Fruit fly (Drosophila melanogaster) whole organism, embryonic: ENCODE measurements around the gene iav.

Experiments used
- CG10209 ChIP-seq: fragments of 200-800 bp; sonication (Bioruptor generic); optimal IDR thresholded peaks from 3 replicates; lab custom pipeline; 2017; ENCODE audit warnings: missing biosample characterization, mild to moderate bottlenecking, missing genetic modification characterization, missing genetic modification reagents
- CG1024 ChIP-seq: fragments of 200-800 bp; sonication (Bioruptor generic); IDR thresholded peaks from 2 replicates; pipeline ENCODE4 v1.3.6; 2022; ENCODE audit warnings: missing biosample characterization, missing genetic modification characterization
- CG10431 ChIP-seq: fragments of 200-800 bp; sonication (Bioruptor generic); optimal IDR thresholded peaks from 3 replicates; lab custom pipeline; 2018; ENCODE audit warnings: missing biosample characterization, mild to moderate bottlenecking, missing genetic modification characterization
- CG10565 ChIP-seq: fragments of 200-800 bp; sonication (Bioruptor generic); optimal IDR thresholded peaks from 3 replicates; lab custom pipeline; 2016; ENCODE audit warnings: missing biosample characterization, mild to moderate bottlenecking, missing genetic modification characterization
- CG10959 ChIP-seq: fragments of 200-800 bp; sonication (Bioruptor generic); IDR thresholded peaks from 2 replicates; pipeline ENCODE4 v1.3.6; 2022; ENCODE audit warnings: missing biosample characterization, missing genetic modification characterization
- CG12391 ChIP-seq: fragments of 200-800 bp; sonication (Bioruptor generic); optimal IDR thresholded peaks from 3 replicates; lab custom pipeline; 2018; ENCODE audit warnings: missing biosample characterization, mild to moderate bottlenecking, missing genetic modification characterization, moderate library complexity
- CG12659 ChIP-seq: fragments of 200-800 bp; sonication (Bioruptor generic); optimal IDR thresholded peaks from 3 replicates; lab custom pipeline; 2017; ENCODE audit warnings: mild to moderate bottlenecking, missing biosample characterization, missing genetic modification reagents, missing genetic modification characterization
- CG12744 ChIP-seq: fragments of 200-800 bp; sonication (Bioruptor generic); optimal IDR thresholded peaks from 2 replicates; lab custom pipeline; 2016; ENCODE audit warnings: missing biosample characterization, missing genetic modification characterization
- CG12769 ChIP-seq: fragments of 200-800 bp; sonication (Bioruptor generic); optimal IDR thresholded peaks from 2 replicates; lab custom pipeline; 2019; ENCODE audit warnings: missing biosample characterization, mild to moderate bottlenecking, missing genetic modification characterization, moderate library complexity
- CG13296 ChIP-seq: fragments of 200-800 bp; sonication (Bioruptor generic); optimal IDR thresholded peaks from 3 replicates; lab custom pipeline; 2018; ENCODE audit warnings: missing biosample characterization, mild to moderate bottlenecking, missing genetic modification characterization
- CG13894 ChIP-seq: fragments of 200-800 bp; sonication (Bioruptor generic); optimal IDR thresholded peaks from 3 replicates; lab custom pipeline; 2018; ENCODE audit warnings: missing biosample characterization, mild to moderate bottlenecking, missing genetic modification characterization, moderate library complexity
- CG14667 ChIP-seq: fragments of 200-800 bp; sonication (Bioruptor generic); IDR thresholded peaks from 2 replicates; pipeline ENCODE4 v1.3.6; 2022; ENCODE audit warnings: missing biosample characterization, missing genetic modification characterization
- CG15479 ChIP-seq: fragments of 200-800 bp; sonication (Bioruptor generic); optimal IDR thresholded peaks from 3 replicates; lab custom pipeline; 2019; ENCODE audit warnings: missing biosample characterization, mild to moderate bottlenecking, missing genetic modification characterization, moderate library complexity
- CG1602 ChIP-seq: fragments of 200-800 bp; sonication (Bioruptor generic); optimal IDR thresholded peaks from 3 replicates; lab custom pipeline; 2016; ENCODE audit warnings: missing biosample characterization, missing genetic modification characterization
- CG17359 ChIP-seq: fragments of 200-800 bp; sonication (Bioruptor generic); optimal IDR thresholded peaks from 3 replicates; lab custom pipeline; 2018; ENCODE audit warnings: missing biosample characterization, mild to moderate bottlenecking, missing genetic modification characterization, moderate library complexity
- CG17829 ChIP-seq: fragments of 200-800 bp; optimal IDR thresholded peaks from 2 replicates; lab custom pipeline; 2019; ENCODE audit warnings: missing biosample characterization, mild to moderate bottlenecking, missing genetic modification characterization, moderate library complexity
- CG1832 ChIP-seq: fragments of 200-800 bp; sonication (Bioruptor generic); optimal IDR thresholded peaks from 2 replicates; lab custom pipeline; 2017; ENCODE audit warnings: missing biosample characterization, mild to moderate bottlenecking, missing genetic modification characterization, inconsistent platforms
- CG2199 ChIP-seq: fragments of 200-800 bp; sonication (Bioruptor generic); IDR thresholded peaks from 3 replicates; pipeline ENCODE4 v1.3.6; 2022; ENCODE audit warnings: missing biosample characterization, missing genetic modification characterization
- CG2202 ChIP-seq: fragments of 200-800 bp; sonication (Bioruptor generic); optimal IDR thresholded peaks from 2 replicates; lab custom pipeline; 2018; ENCODE audit warnings: missing biosample characterization, mild to moderate bottlenecking, missing genetic modification characterization
- CG2875 ChIP-seq: fragments of 200-800 bp; sonication (Bioruptor generic); optimal IDR thresholded peaks from 2 replicates; lab custom pipeline; 2017; ENCODE audit warnings: missing biosample characterization, mild to moderate bottlenecking, missing genetic modification characterization, missing genetic modification reagents
- CG30431 ChIP-seq: fragments of 200-800 bp; sonication (Bioruptor generic); optimal IDR thresholded peaks from 2 replicates; lab custom pipeline; 2017; ENCODE audit warnings: missing biosample characterization, missing genetic modification characterization
- CG33213 ChIP-seq: fragments of 200-800 bp; sonication (Bioruptor generic); optimal IDR thresholded peaks from 3 replicates; lab custom pipeline; 2016; ENCODE audit warnings: missing biosample characterization, missing genetic modification characterization
- CG34224 ChIP-seq: fragments of 200-800 bp; sonication (Bioruptor generic); IDR thresholded peaks from 3 replicates; pipeline ENCODE4 v1.3.6; 2022; ENCODE audit warnings: missing biosample characterization, missing genetic modification characterization; ENCODE audit not compliant: partially characterized antibody
- CG3838 ChIP-seq: fragments of 200-800 bp; sonication (Bioruptor generic); optimal IDR thresholded peaks from 3 replicates; lab custom pipeline; 2016; ENCODE audit warnings: missing biosample characterization, missing genetic modification characterization
- CG6254 ChIP-seq: fragments of 200-800 bp; sonication (Bioruptor generic); optimal IDR thresholded peaks from 3 replicates; lab custom pipeline; 2017; ENCODE audit warnings: mild to moderate bottlenecking, missing biosample characterization, missing genetic modification reagents, missing genetic modification characterization
- D19A ChIP-seq: fragments of 200-800 bp; optimal IDR thresholded peaks from 3 replicates; lab custom pipeline; 2019; ENCODE audit warnings: missing biosample characterization, mild to moderate bottlenecking, missing genetic modification characterization, moderate library complexity
- Doc3 ChIP-seq: fragments of 200-800 bp; sonication (Bioruptor generic); IDR thresholded peaks from 3 replicates; pipeline ENCODE4 v1.3.6; 2022; ENCODE audit warnings: missing biosample characterization, missing genetic modification characterization; ENCODE audit not compliant: partially characterized antibody
- Drgx ChIP-seq: fragments of 200-800 bp; sonication (Bioruptor generic); IDR thresholded peaks from 2 replicates; pipeline ENCODE4 v1.3.6; 2022; ENCODE audit warnings: missing biosample characterization, missing genetic modification characterization
- Hmx ChIP-seq: fragments of 200-800 bp; sonication (Bioruptor generic); optimal IDR thresholded peaks from 2 replicates; lab custom pipeline; 2016; ENCODE audit warnings: missing biosample characterization, missing genetic modification characterization
- Hr51 ChIP-seq, 2 experiments: fragments of 200-800 bp; sonication (Bioruptor generic); optimal IDR thresholded peaks; 2 replicates in 1 of 2; 3 replicates in 1 of 2; lab custom pipeline; 2016 to 2018; ENCODE audit warnings: missing biosample characterization in 2 of 2, missing genetic modification characterization in 2 of 2, mild to moderate bottlenecking in 1 of 2, moderate library complexity in 1 of 2
- Tbp ChIP-seq: fragments of >200 bp; optimal IDR thresholded peaks from 2 replicates; lab custom pipeline; 2018; ENCODE audit warnings: missing biosample characterization, missing genetic modification characterization
- Usf ChIP-seq: fragments of 200-800 bp; sonication (Bioruptor generic); optimal IDR thresholded peaks from 2 replicates; lab custom pipeline; 2017; ENCODE audit warnings: missing genotype, missing biosample characterization, missing genetic modification characterization
- Vsx1 ChIP-seq: fragments of 200-800 bp; sonication (Bioruptor generic); optimal IDR thresholded peaks from 2 replicates; lab custom pipeline; 2017; ENCODE audit warnings: missing biosample characterization, mild to moderate bottlenecking, missing genetic modification characterization, missing genetic modification reagents
- croc ChIP-seq: fragments of 200-800 bp; sonication (Bioruptor generic); conservative IDR thresholded peaks from 3 replicates; pipeline ENCODE4 v1.3.6; 2022; ENCODE audit warnings: missing biosample characterization, missing genetic modification characterization
- en ChIP-seq: fragments of 200-800 bp; sonication (Bioruptor generic); optimal IDR thresholded peaks from 2 replicates; lab custom pipeline; 2016; ENCODE audit warnings: missing biosample characterization, missing genetic modification characterization
- esg ChIP-seq: fragments of 200-800 bp; sonication (Bioruptor generic); conservative IDR thresholded peaks from 2 replicates; pipeline ENCODE4 v1.3.6; 2022; ENCODE audit warnings: missing biosample characterization, missing genetic modification characterization
- exex ChIP-seq: fragments of 200-800 bp; sonication (Bioruptor generic); optimal IDR thresholded peaks from 4 replicates; lab custom pipeline; 2018; ENCODE audit warnings: missing biosample characterization, mild to moderate bottlenecking, missing genetic modification characterization, moderate library complexity
- fd3F ChIP-seq: fragments of 200-800 bp; sonication (Bioruptor generic); optimal IDR thresholded peaks from 2 replicates; lab custom pipeline; 2018; ENCODE audit warnings: missing biosample characterization, mild to moderate bottlenecking, missing genetic modification characterization, moderate library complexity
- ftz-f1 ChIP-seq: fragments of 200-800 bp; sonication (Bioruptor generic); optimal IDR thresholded peaks from 2 replicates; lab custom pipeline; 2016; ENCODE audit warnings: missing biosample characterization, missing genetic modification characterization
- gro ChIP-seq: fragments of 200-800 bp; sonication (Bioruptor generic); optimal IDR thresholded peaks from 2 replicates; lab custom pipeline; 2016; ENCODE audit warnings: missing biosample characterization, missing genetic modification characterization
- hb ChIP-seq: fragments of 200-800 bp; sonication (Bioruptor generic); IDR thresholded peaks from 3 replicates; pipeline ENCODE4 v1.3.6; 2022; ENCODE audit warnings: missing biosample characterization, missing genetic modification characterization; ENCODE audit not compliant: partially characterized antibody
- knrl ChIP-seq: fragments of 200-800 bp; sonication (Bioruptor generic); IDR thresholded peaks from 3 replicates; pipeline ENCODE4 v1.3.6; 2022; ENCODE audit warnings: missing biosample characterization, missing genetic modification characterization; ENCODE audit not compliant: partially characterized antibody
- pnt ChIP-seq: fragments of 200-800 bp; sonication (Bioruptor generic); optimal IDR thresholded peaks from 3 replicates; lab custom pipeline; 2016; ENCODE audit warnings: missing biosample characterization, missing genetic modification characterization
- psq ChIP-seq: fragments of 200-800 bp; sonication (Bioruptor generic); optimal IDR thresholded peaks from 2 replicates; lab custom pipeline; 2017; ENCODE audit warnings: missing biosample characterization, missing genetic modification characterization
- pzg ChIP-seq: fragments of 200-800 bp; sonication (Bioruptor generic); optimal IDR thresholded peaks from 3 replicates; lab custom pipeline; 2018; ENCODE audit warnings: missing biosample characterization, mild to moderate bottlenecking, missing genetic modification characterization, moderate library complexity
- sna ChIP-seq: fragments of 200-800 bp; sonication (Bioruptor generic); IDR thresholded peaks from 2 replicates; pipeline ENCODE4 v1.3.6; 2022; ENCODE audit warnings: missing biosample characterization, missing genetic modification characterization; ENCODE audit not compliant: partially characterized antibody
- so ChIP-seq: fragments of 200-800 bp; sonication (Bioruptor generic); IDR thresholded peaks from 3 replicates; pipeline ENCODE4 v1.3.6; 2022; ENCODE audit warnings: missing biosample characterization, missing genetic modification characterization
- sr ChIP-seq: fragments of 200-800 bp; sonication (Bioruptor generic); IDR thresholded peaks from 3 replicates; pipeline ENCODE4 v1.3.6; 2022; ENCODE audit warnings: missing biosample characterization, missing genetic modification characterization
- tgo ChIP-seq: fragments of 200-800 bp; sonication (Bioruptor generic); IDR thresholded peaks from 3 replicates; pipeline ENCODE4 v1.3.6; 2022; ENCODE audit warnings: missing biosample characterization, missing genetic modification characterization
- twi ChIP-seq: fragments of 200-800 bp; optimal IDR thresholded peaks from 2 replicates; lab custom pipeline; 2019; ENCODE audit warnings: missing biosample characterization, mild to moderate bottlenecking, missing genetic modification characterization, moderate library complexity
- zfh1 ChIP-seq: fragments of 200-800 bp; sonication (Bioruptor generic); IDR thresholded peaks from 3 replicates; pipeline ENCODE4 v1.3.6; 2022; ENCODE audit warnings: missing biosample characterization, missing genetic modification characterization

iav gene

dm6 chrX:6820703-6821102 is 6.9 kb downstream of the iav start, which contains the start of the genes Nf-YC and xit (continued):
- TF ChIP-seq pzg (GFP tag; lab: Kevin White, UChicago) (peak; percentile 95), pnt (GFP tag; lab: Kevin White, UChicago) (no peak), fd3F (GFP tag; lab: Kevin White, UChicago) (no peak), gro (GFP tag; lab: Kevin White, UChicago) (no peak), Doc3 (GFP tag; lab: Robert Waterston, UW) (peak; percentile 35; the same call in 1 of the 3 replicates), en (GFP tag; lab: Kevin White, UChicago) (no peak), CG14667 (GFP tag; lab: Robert Waterston, UW) (no peak), CG13296 (GFP tag; lab: Kevin White, UChicago) (no peak), CG2202 (tag; lab: Kevin White, UChicago) (no peak), CG10565 (no peak), CG3838 (no peak), psq (no peak), CG1024 (GFP tag; lab: Robert Waterston, UW) (0 out of 2 replicates have a peak, but pooled peaks have one; percentile 9), CG33213 (no peak), CG12744 (GFP tag; lab: Kevin White, UChicago) (no peak), exex (tag; lab: Kevin White, UChicago) (no peak), sna (GFP tag; lab: Robert Waterston, UW) (peak; percentile 36; the same call in 1 of the 2 replicates), sr (GFP tag; lab: Robert Waterston, UW) (no peak), CG2875 (GFP tag; lab: Kevin White, UChicago) (no peak), CG34224 (GFP tag; lab: Robert Waterston, UW) (peak; percentile 63; the same call in 2 of the 3 replicates), CG15479 (GFP tag; lab: Kevin White, UChicago) (peak; percentile 27), CG12659 (GFP tag; lab: Kevin White, UChicago) (no peak), Hmx (GFP tag; lab: Kevin White, UChicago) (no peak), Vsx1 (GFP tag; lab: Kevin White, UChicago) (no peak), CG10209 (GFP tag; lab: Kevin White, UChicago) (no peak), CG12391 (tag; lab: Kevin White, UChicago) (no peak), CG17829 (tag; lab: Kevin White, UChicago) (peak; percentile 26), CG6254 (no peak), Drgx (no peak), zfh1 (peak; percentile 22; the same call in 1 of the 3 replicates), esg (GFP tag; lab: Robert Waterston, UW) (no peak), knrl (GFP tag; lab: Robert Waterston, UW) (peak; percentile 62), D19A (tag; lab: Kevin White, UChicago) (no peak), croc (GFP tag; lab: Robert Waterston, UW) (no peak), twi (tag; lab: Kevin White, UChicago) (no peak), CG13894 (tag; lab: Kevin White, UChicago) (no peak), CG2199 (no peak), Hr51 (GFP tag; optimal IDR thresholded peaks at IDR 0.05; lab: Kevin White, UChicago) (no peak), CG30431 (GFP tag; lab: Kevin White, UChicago) (no peak), CG12769 (tag; lab: Kevin White, UChicago) (no peak), Tbp (GFP tag; lab: Kevin White, UChicago) (no peak), tgo (GFP tag; lab: Robert Waterston, UW) (no peak), CG10959 (GFP tag; lab: Robert Waterston, UW) (no peak), CG1602 (no peak), ftz-f1 (no peak), hb (GFP tag; lab: Robert Waterston, UW) (no peak), CG17359 (tag; lab: Kevin White, UChicago) (no peak), Usf (GFP tag; lab: Kevin White, UChicago) (no peak), CG1832 (no peak), so (no peak), CG10431 (no peak)
